Worm (Caenorhabditis elegans) whole organism, L2 larva: ENCODE measurements around the gene srt-74.
A peak's percentile ranks its signal among the peaks of the same experiment; 100 is the strongest.

Experiments
- R02D3.7 ChIP-seq: fragments of 150-350 bp; optimal IDR thresholded peaks from 2 replicates; lab custom pipeline; 2014; ENCODE audit warnings: missing biosample characterization, missing genetic modification characterization
- Y55F3AM.14 ChIP-seq: fragments of 200-800 bp; sonication (Bioruptor generic); optimal IDR thresholded peaks from 2 replicates; lab custom pipeline; 2018; ENCODE audit warnings: mild to moderate bottlenecking, missing genetic modification characterization, missing compliant biosample characterization
- alr-1 ChIP-seq: fragments of 150-350 bp; optimal IDR thresholded peaks from 2 replicates; lab custom pipeline; 2014; ENCODE audit warnings: missing biosample characterization, missing genetic modification characterization
- aly-2 ChIP-seq: fragments of 150-350 bp; optimal IDR thresholded peaks from 2 replicates; lab custom pipeline; 2014; ENCODE audit warnings: missing biosample characterization, missing genetic modification characterization
- ama-1 ChIP-seq: fragments of 150-350 bp; optimal IDR thresholded peaks from 2 replicates; lab custom pipeline; 2018; ENCODE audit warnings: inconsistent platforms
- ceh-16 ChIP-seq: fragments of 150-350 bp; optimal IDR thresholded peaks from 2 replicates; lab custom pipeline; 2014; ENCODE audit warnings: missing biosample characterization, missing genetic modification characterization
- ceh-82 ChIP-seq: fragments of 150-350 bp; optimal IDR thresholded peaks from 2 replicates; lab custom pipeline; 2014; ENCODE audit warnings: missing biosample characterization, missing genetic modification characterization
- dmd-4 ChIP-seq: sonication (generic microtip); optimal IDR thresholded peaks from 2 replicates; lab custom pipeline; 2017; ENCODE audit warnings: missing biosample characterization, missing genetic modification characterization
- elt-1 ChIP-seq: fragments of 150-350 bp; optimal IDR thresholded peaks from 2 replicates; lab custom pipeline; 2014; ENCODE audit warnings: missing biosample characterization, missing genetic modification characterization
- elt-3 ChIP-seq: sonication (generic microtip); optimal IDR thresholded peaks from 2 replicates; lab custom pipeline; 2017; ENCODE audit warnings: missing biosample characterization, missing genetic modification characterization
- fos-1 ChIP-seq: fragments of 150-350 bp; optimal IDR thresholded peaks from 2 replicates; lab custom pipeline; 2014; ENCODE audit warnings: missing biosample characterization, missing genetic modification characterization
- lin-13 ChIP-seq: fragments of 150-350 bp; optimal IDR thresholded peaks from 2 replicates; lab custom pipeline; 2014; ENCODE audit warnings: missing biosample characterization, missing genetic modification reagents, missing genetic modification characterization
- lin-39 ChIP-seq: fragments of 150-350 bp; optimal IDR thresholded peaks from 2 replicates; lab custom pipeline; 2014; ENCODE audit warnings: missing biosample characterization, missing genetic modification reagents, missing genetic modification characterization
- lsy-2 ChIP-seq, 2 experiments: fragments of 150-350 bp in 1 of 2; sonication (generic microtip) in 1 of 2; optimal IDR thresholded peaks; 2 replicates each; lab custom pipeline; 2014 to 2017; ENCODE audit warnings: missing biosample characterization in 2 of 2, missing genetic modification characterization in 2 of 2
- mbf-1 ChIP-seq: sonication (generic microtip); optimal IDR thresholded peaks from 2 replicates; lab custom pipeline; 2017; ENCODE audit warnings: missing biosample characterization, missing genetic modification characterization
- mdl-1 ChIP-seq, 2 experiments: fragments of 150-350 bp in 1 of 2; sonication (generic microtip) in 1 of 2; optimal IDR thresholded peaks; 2 replicates each; lab custom pipeline; 2017; ENCODE audit warnings: missing biosample characterization in 2 of 2, missing genetic modification characterization in 2 of 2
- nhr-11 ChIP-seq: fragments of 150-350 bp; optimal IDR thresholded peaks from 2 replicates; lab custom pipeline; 2014; ENCODE audit warnings: missing biosample characterization, missing genetic modification characterization
- nhr-12 ChIP-seq: fragments of 150-350 bp; optimal IDR thresholded peaks from 2 replicates; lab custom pipeline; 2014; ENCODE audit warnings: missing biosample characterization, missing genetic modification characterization
- nhr-129 ChIP-seq: fragments of 150-350 bp; optimal IDR thresholded peaks from 2 replicates; lab custom pipeline; 2014; ENCODE audit warnings: missing biosample characterization, missing genetic modification characterization
- nhr-21 ChIP-seq: fragments of 150-350 bp; optimal IDR thresholded peaks from 2 replicates; lab custom pipeline; 2014; ENCODE audit warnings: missing biosample characterization, missing genetic modification characterization
- nhr-23 ChIP-seq: fragments of 150-350 bp; optimal IDR thresholded peaks from 2 replicates; lab custom pipeline; 2014; ENCODE audit warnings: missing biosample characterization, missing genetic modification reagents, missing genetic modification characterization
- nhr-237 ChIP-seq: fragments of 150-350 bp; optimal IDR thresholded peaks from 2 replicates; lab custom pipeline; 2014; ENCODE audit warnings: missing biosample characterization, missing genetic modification characterization
- nhr-25 ChIP-seq: fragments of 150-350 bp; sonication (generic microtip); optimal IDR thresholded peaks from 3 replicates; lab custom pipeline; 2014; ENCODE audit warnings: missing biosample characterization, missing genetic modification characterization
- nhr-6 ChIP-seq: fragments of 150-350 bp; optimal IDR thresholded peaks from 2 replicates; lab custom pipeline; 2014; ENCODE audit warnings: missing biosample characterization, missing genetic modification characterization
- nhr-77 ChIP-seq: fragments of 150-350 bp; optimal IDR thresholded peaks from 2 replicates; lab custom pipeline; 2014; ENCODE audit warnings: missing biosample characterization, missing genetic modification characterization
- peb-1 ChIP-seq: fragments of 150-350 bp; optimal IDR thresholded peaks from 2 replicates; lab custom pipeline; 2014; ENCODE audit warnings: missing biosample characterization, missing genetic modification characterization
- sem-4 ChIP-seq: fragments of 150-350 bp; optimal IDR thresholded peaks from 2 replicates; lab custom pipeline; 2014; ENCODE audit warnings: missing biosample characterization, missing genetic modification reagents, missing genetic modification characterization
- skn-1 ChIP-seq: sonication (generic microtip); optimal IDR thresholded peaks from 2 replicates; lab custom pipeline; 2017; ENCODE audit warnings: missing biosample characterization, missing genetic modification characterization
- sma-3 ChIP-seq: sonication (generic microtip); optimal IDR thresholded peaks from 2 replicates; lab custom pipeline; 2016; ENCODE audit warnings: missing genetic modification reagents, missing genetic modification characterization, missing compliant biosample characterization
- snpc-4 ChIP-seq: fragments of 150-350 bp; optimal IDR thresholded peaks from 2 replicates; lab custom pipeline; 2014; ENCODE audit warnings: missing biosample characterization, missing genetic modification characterization
- unc-39 ChIP-seq: fragments of 150-350 bp; optimal IDR thresholded peaks from 2 replicates; lab custom pipeline; 2014; ENCODE audit warnings: missing biosample characterization, missing genetic modification characterization
- unc-55 ChIP-seq: fragments of 150-350 bp; sonication (generic microtip); optimal IDR thresholded peaks from 3 replicates; lab custom pipeline; 2014; ENCODE audit warnings: missing biosample characterization, missing genetic modification reagents, missing genetic modification characterization
- zag-1 ChIP-seq: fragments of 150-350 bp; optimal IDR thresholded peaks from 2 replicates; lab custom pipeline; 2014; ENCODE audit warnings: missing biosample characterization, missing genetic modification characterization
- ztf-1 ChIP-seq: fragments of 200-800 bp; sonication (Bioruptor generic); conservative IDR thresholded peaks from 2 replicates; pipeline ENCODE4 v1.3.6; 2022; ENCODE audit warnings: missing genetic modification characterization, missing compliant biosample characterization
- ztf-11 ChIP-seq: sonication (generic microtip); optimal IDR thresholded peaks from 2 replicates; lab custom pipeline; 2017; ENCODE audit warnings: missing biosample characterization, missing genetic modification characterization

srt-74 gene

ce11 chrV:14248654-14249053, 33.5 kb downstream of the srt-74 start, which contains the start of gene K02E11.6:
Gene K02E11.6, plus strand, starts transcription at chrV:14248802.
- TF ChIP-seq nhr-6 (tag; lab: Kevin White, UChicago) (no peak), nhr-23 (tag; lab: Kevin White, UChicago) (no peak), nhr-12 (tag; lab: Kevin White, UChicago) (no peak)

DNA sequence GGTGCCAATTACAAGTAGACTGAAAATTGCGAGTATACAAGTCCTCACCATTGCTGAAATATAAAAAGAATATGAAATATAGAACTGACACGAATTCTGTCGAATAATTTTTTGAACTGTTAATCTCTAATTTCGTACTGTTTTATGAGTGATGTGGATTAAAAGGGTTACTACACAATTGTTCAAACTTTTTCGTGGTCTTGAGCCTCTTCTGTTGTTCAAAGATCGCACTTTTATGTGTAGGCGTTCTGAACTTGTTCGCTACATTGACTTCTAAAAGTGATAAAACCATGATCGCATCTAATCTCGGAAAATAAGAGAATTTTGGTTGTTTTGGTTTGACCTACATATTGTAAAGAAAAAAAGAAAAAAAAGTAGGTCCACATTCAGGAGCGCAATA, 34.1 kb downstream of the srt-74 start, which contains the start of gene K02E11.4:
Gene K02E11.4, minus strand, starts transcription at position 101 of the 400 bp plus-strand sequence.
- TF ChIP-seq mdl-1 (tag; optimal IDR thresholded peaks at IDR 0.05; lab: Kevin White, UChicago) (no peak), nhr-6 (tag; lab: Kevin White, UChicago) (no peak), lin-39 (tag; lab: Kevin White, UChicago) (no peak), zag-1 (no peak), ztf-11 (tag; lab: Kevin White, UChicago) (no peak), nhr-11 (tag; lab: Kevin White, UChicago) (no peak), R02D3.7 (tag; lab: Kevin White, UChicago) (no peak), elt-1 (tag; lab: Kevin White, UChicago) (no peak), ceh-16 (tag; lab: Kevin White, UChicago) (no peak), peb-1 (no peak), ztf-1 (GFP tag; lab: Robert Waterston, UW) (no peak), dmd-4 (no peak), sma-3 (no peak), skn-1 (tag; lab: Kevin White, UChicago) (no peak)

ce11 chrV:14246761-14247160, 35.4 kb downstream of the srt-74 start, which contains the start of gene K02E11.3:
Gene K02E11.3, minus strand, starts transcription at chrV:14246861.
- TF ChIP-seq unc-39 (tag; lab: Kevin White, UChicago) (no peak), nhr-25 (no peak), alr-1 (no peak), nhr-11 (tag; lab: Kevin White, UChicago) (no peak), sma-3 (no peak), snpc-4 (no peak), lin-13 (GFP tag; lab: Kevin White, UChicago) (no peak), sem-4 (no peak), Y55F3AM.14 (GFP tag; lab: Kevin White, UChicago) (no peak), skn-1 (tag; lab: Kevin White, UChicago) (no peak), ceh-82 (tag; lab: Kevin White, UChicago) (no peak)
- TF ChIP-seq, all 48 proteins: peak for 0

ce11 chrV:14243904-14244303, 38.2 kb downstream of the srt-74 start, which contains the start of gene sre-7:
Gene sre-7, plus strand, starts transcription at chrV:14244204.
- TF ChIP-seq nhr-77 (tag; lab: Kevin White, UChicago) (no peak), fos-1 (tag; lab: Kevin White, UChicago) (no peak), lsy-2 (tag; optimal IDR thresholded peaks at IDR 0.05; lab: Kevin White, UChicago) (no peak), nhr-25 (no peak), ceh-16 (tag; lab: Kevin White, UChicago) (no peak), unc-39 (tag; lab: Kevin White, UChicago) (no peak), snpc-4 (no peak), mbf-1 (tag; lab: Kevin White, UChicago) (no peak)
- TF ChIP-seq, all 48 proteins: peak for 0

DNA sequence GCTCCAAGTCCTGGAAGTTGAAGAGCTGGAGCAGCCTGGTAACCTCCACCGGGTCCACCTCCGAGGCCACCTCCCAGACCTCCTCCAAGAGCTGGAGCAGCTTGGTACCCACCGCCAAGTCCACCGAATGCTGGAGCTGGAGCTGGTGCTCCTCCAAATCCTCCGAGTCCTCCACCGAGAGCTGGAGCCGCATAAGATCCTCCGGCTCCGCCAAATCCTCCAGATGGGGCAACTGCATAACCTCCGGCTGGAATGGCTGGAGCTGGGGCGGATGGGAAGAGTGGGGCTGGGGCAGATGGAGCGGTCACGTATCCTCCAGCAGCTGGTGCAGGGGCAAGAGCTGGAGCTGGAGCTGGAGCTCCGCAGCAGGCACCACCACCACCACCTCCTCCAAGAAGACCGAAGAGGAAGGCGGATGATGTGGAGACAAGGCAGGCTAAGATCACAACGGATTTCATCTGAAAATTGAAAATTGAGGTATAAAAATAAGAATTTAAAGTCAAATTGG, 41.4 kb downstream of the srt-74 start, which contains the start of gene K02E11.10:
Gene K02E11.10, minus strand, starts transcription at position 458 of the 508 bp plus-strand sequence.
- TF ChIP-seq nhr-25 = no peak
- no peak for TF ChIP-seq mbf-1 (tag; lab: Kevin White, UChicago)
- peak; percentile 2 for TF ChIP-seq Y55F3AM.14 (GFP tag; lab: Kevin White, UChicago)
- no peak for TF ChIP-seq nhr-12 (tag; lab: Kevin White, UChicago)
- TF ChIP-seq ceh-82 (tag; lab: Kevin White, UChicago) = no peak
- TF ChIP-seq nhr-6 (tag; lab: Kevin White, UChicago) = no peak
- TF ChIP-seq elt-1 (tag; lab: Kevin White, UChicago) = no peak

DNA sequence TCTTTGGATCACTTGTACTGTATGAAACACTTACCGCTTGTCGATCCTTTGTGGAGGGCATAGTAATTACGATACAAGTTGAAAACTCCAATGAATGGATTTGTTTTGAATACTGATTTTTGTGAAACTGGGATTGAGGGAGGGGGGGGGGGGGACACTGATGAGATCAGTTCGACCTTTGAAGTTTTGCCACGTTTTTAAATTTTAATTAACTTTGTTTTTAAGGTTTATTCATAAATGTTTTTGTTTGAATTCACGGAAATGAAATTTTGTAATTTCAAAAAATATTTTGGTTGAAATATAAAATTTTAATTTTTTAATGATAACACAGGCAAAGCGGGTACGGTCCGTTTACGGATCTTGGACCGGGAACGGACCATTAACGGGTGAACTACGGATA, 46.2 kb downstream of the srt-74 start, which contains the start of gene ent-3:
Gene ent-3, minus strand, starts transcription at position 101 of the 400 bp plus-strand sequence.
- TF ChIP-seq aly-2 (no peak), sem-4 (no peak), snpc-4 (no peak), nhr-12 (tag; lab: Kevin White, UChicago) (no peak), elt-3 (tag; lab: Kevin White, UChicago) (no peak), ama-1 (lab: Kevin White, UChicago) (no peak), nhr-237 (tag; lab: Kevin White, UChicago) (no peak), mdl-1 (tag; optimal IDR thresholded peaks at IDR 0.05; lab: Kevin White, UChicago) (no peak), lsy-2 (tag; optimal IDR thresholded peaks at IDR 0.05; lab: Kevin White, UChicago) (no peak), nhr-23 (tag; lab: Kevin White, UChicago) (no peak), skn-1 (tag; lab: Kevin White, UChicago) (no peak), nhr-25 (no peak), unc-55 (GFP tag; lab: Kevin White, UChicago) (no peak), nhr-21 (tag; lab: Kevin White, UChicago) (no peak), nhr-129 (tag; lab: Kevin White, UChicago) (no peak)
- TF ChIP-seq, all 48 proteins: peak for 0
